Worm (Caenorhabditis elegans) whole organism, L1 larva: ENCODE results near the gene zhit-2.

Experiments
- C04F5.9 ChIP-seq: sonication (generic microtip); optimal IDR thresholded peaks from 2 replicates; lab custom pipeline; 2016; ENCODE audit warnings: missing genetic modification characterization, missing compliant biosample characterization
- C16A3.4 ChIP-seq: fragments of 150-350 bp; optimal IDR thresholded peaks from 2 replicates; lab custom pipeline; 2014; ENCODE audit warnings: missing biosample characterization, missing genetic modification characterization
- C34B4.2 ChIP-seq: sonication (generic microtip); optimal IDR thresholded peaks from 2 replicates; lab custom pipeline; 2017; ENCODE audit warnings: mild to moderate bottlenecking, missing genetic modification characterization, missing compliant biosample characterization
- aly-2 ChIP-seq: fragments of 150-350 bp; optimal IDR thresholded peaks from 2 replicates; lab custom pipeline; 2014; ENCODE audit warnings: missing biosample characterization, missing genetic modification characterization
- blmp-1 ChIP-seq: fragments of 150-350 bp; optimal IDR thresholded peaks from 2 replicates; lab custom pipeline; 2014; ENCODE audit warnings: missing biosample characterization, missing genetic modification characterization
- ceh-88 ChIP-seq: fragments of 200-800 bp; sonication (Bioruptor generic); IDR thresholded peaks from 2 replicates; pipeline ENCODE4 v1.3.6; 2022; ENCODE audit warnings: missing genetic modification characterization, missing compliant biosample characterization
- dpl-1 ChIP-seq, 3 experiments: fragments of 150-350 bp in 2 of 3; sonication (generic microtip) in 1 of 3; optimal IDR thresholded peaks; 2 replicates each; lab custom pipeline; 2014 to 2017; ENCODE audit warnings: missing biosample characterization in 3 of 3, missing genetic modification characterization in 3 of 3, missing genetic modification reagents in 3 of 3
- dsc-1 ChIP-seq: sonication (generic microtip); optimal IDR thresholded peaks from 2 replicates; lab custom pipeline; 2016; ENCODE audit warnings: mild to moderate bottlenecking, missing genetic modification characterization, missing compliant biosample characterization
- egl-13 ChIP-seq: sonication (generic microtip); optimal IDR thresholded peaks from 2 replicates; lab custom pipeline; 2016; ENCODE audit warnings: missing genotype, missing genetic modification reagents, missing genetic modification characterization, missing compliant biosample characterization
- elt-2 ChIP-seq: sonication (generic microtip); optimal IDR thresholded peaks from 2 replicates; lab custom pipeline; 2016; ENCODE audit warnings: missing genetic modification characterization, mild to moderate bottlenecking, inconsistent platforms, missing compliant biosample characterization, missing genetic modification reagents
- ets-5 ChIP-seq: fragments of 200-800 bp; sonication (Bioruptor generic); IDR thresholded peaks from 2 replicates; pipeline ENCODE4 v1.3.6; 2022; ENCODE audit warnings: missing genetic modification characterization, missing compliant biosample characterization
- fkh-10 ChIP-seq: sonication (generic microtip); optimal IDR thresholded peaks from 2 replicates; lab custom pipeline; 2017; ENCODE audit warnings: missing biosample characterization, missing genetic modification reagents, missing genetic modification characterization
- fkh-8 ChIP-seq: sonication (generic microtip); optimal IDR thresholded peaks from 2 replicates; lab custom pipeline; 2016; ENCODE audit warnings: mild to moderate bottlenecking, missing genetic modification characterization, missing compliant biosample characterization
- grh-1 ChIP-seq: fragments of 200-800 bp; sonication (Bioruptor generic); IDR thresholded peaks from 2 replicates; pipeline ENCODE4 v1.3.6; 2022; ENCODE audit warnings: missing genetic modification reagents, missing genetic modification characterization, missing compliant biosample characterization
- hlh-4 ChIP-seq: sonication (generic microtip); optimal IDR thresholded peaks from 2 replicates; lab custom pipeline; 2016; ENCODE audit warnings: mild to moderate bottlenecking, missing genetic modification characterization, missing compliant biosample characterization
- hpl-2 ChIP-seq: fragments of 150-350 bp; optimal IDR thresholded peaks from 2 replicates; lab custom pipeline; 2014; ENCODE audit warnings: missing biosample characterization, missing genetic modification reagents, missing genetic modification characterization
- irx-1 ChIP-seq: sonication (generic microtip); optimal IDR thresholded peaks from 2 replicates; lab custom pipeline; 2016; ENCODE audit warnings: missing genetic modification characterization, missing compliant biosample characterization
- jun-1 ChIP-seq: fragments of 150-350 bp; optimal IDR thresholded peaks from 2 replicates; lab custom pipeline; 2014; ENCODE audit warnings: missing biosample characterization, missing genetic modification reagents, missing genetic modification characterization
- lin-14 ChIP-seq: fragments of 200-800 bp; sonication (Bioruptor generic); optimal IDR thresholded peaks from 2 replicates; lab custom pipeline; 2018; ENCODE audit warnings: mild to moderate bottlenecking, missing genetic modification characterization, moderate library complexity, missing compliant biosample characterization
- lin-15B ChIP-seq: fragments of 150-350 bp; sonication (generic microtip); optimal IDR thresholded peaks from 3 replicates; lab custom pipeline; 2014; ENCODE audit warnings: missing biosample characterization, missing genetic modification characterization
- lin-35 ChIP-seq, 2 experiments: fragments of 150-350 bp; optimal IDR thresholded peaks; 2 replicates each; lab custom pipeline; 2014; ENCODE audit warnings: missing biosample characterization in 2 of 2, missing genetic modification characterization in 2 of 2, missing genetic modification reagents in 2 of 2
- lin-39 ChIP-seq: fragments of 150-350 bp; optimal IDR thresholded peaks from 2 replicates; lab custom pipeline; 2014; ENCODE audit warnings: missing biosample characterization, missing genetic modification reagents, missing genetic modification characterization
- lir-3 ChIP-seq: sonication (generic microtip); optimal IDR thresholded peaks from 2 replicates; lab custom pipeline; 2016; ENCODE audit warnings: mild to moderate bottlenecking, missing genetic modification characterization, moderate library complexity, missing compliant biosample characterization; ENCODE audit not compliant: poor library complexity
- lsy-2 ChIP-seq, 2 experiments: fragments of 150-350 bp; optimal IDR thresholded peaks; 2 replicates each; lab custom pipeline; 2014; ENCODE audit warnings: missing biosample characterization in 2 of 2, missing genetic modification characterization in 2 of 2
- mep-1 ChIP-seq: fragments of 150-350 bp; optimal IDR thresholded peaks from 2 replicates; lab custom pipeline; 2014; ENCODE audit warnings: missing biosample characterization, missing genetic modification characterization
- nhr-12 ChIP-seq: sonication (generic microtip); optimal IDR thresholded peaks from 2 replicates; lab custom pipeline; 2017; ENCODE audit warnings: missing biosample characterization, missing genetic modification characterization
- nhr-19 ChIP-seq: fragments of 200-800 bp; sonication (Bioruptor generic); conservative IDR thresholded peaks from 2 replicates; pipeline ENCODE4 v1.3.6; 2022; ENCODE audit warnings: missing genetic modification characterization, missing compliant biosample characterization
- nhr-20 ChIP-seq: sonication (generic microtip); optimal IDR thresholded peaks from 2 replicates; lab custom pipeline; 2016; ENCODE audit warnings: mild to moderate bottlenecking, missing genetic modification characterization, missing compliant biosample characterization
- nhr-237 ChIP-seq: fragments of 150-350 bp; optimal IDR thresholded peaks from 2 replicates; lab custom pipeline; 2014; ENCODE audit warnings: missing biosample characterization, missing genetic modification characterization
- nhr-28 ChIP-seq: fragments of 150-350 bp; optimal IDR thresholded peaks from 2 replicates; lab custom pipeline; 2014; ENCODE audit warnings: missing biosample characterization, missing genetic modification characterization
- nhr-47 ChIP-seq: sonication (generic microtip); optimal IDR thresholded peaks from 2 replicates; lab custom pipeline; 2016; ENCODE audit warnings: mild to moderate bottlenecking, missing genetic modification characterization, moderate library complexity, missing compliant biosample characterization
- nhr-76 ChIP-seq: sonication (generic microtip); optimal IDR thresholded peaks from 2 replicates; lab custom pipeline; 2017; ENCODE audit warnings: missing biosample characterization, missing genetic modification characterization
- nhr-77 ChIP-seq: fragments of 150-350 bp; optimal IDR thresholded peaks from 2 replicates; lab custom pipeline; 2014; ENCODE audit warnings: missing biosample characterization, missing genetic modification characterization
- nhr-85 ChIP-seq: sonication (generic microtip); peaks from one replicate; lab custom pipeline; 2016; ENCODE audit warnings: missing genetic modification characterization, inconsistent platforms, missing compliant biosample characterization
- nhr-90 ChIP-seq: sonication (generic microtip); optimal IDR thresholded peaks from 2 replicates; lab custom pipeline; 2016; ENCODE audit warnings: mild to moderate bottlenecking, missing genetic modification characterization, missing compliant biosample characterization; ENCODE audit not compliant: poor library complexity
- pag-3 ChIP-seq: sonication (generic microtip); optimal IDR thresholded peaks from 2 replicates; lab custom pipeline; 2017; ENCODE audit warnings: missing genetic modification characterization, mild to moderate bottlenecking, missing compliant biosample characterization, antibody characterized with exemption, borderline replicate concordance; ENCODE audit not compliant: insufficient read depth
- skn-1 ChIP-seq: fragments of 150-350 bp; optimal IDR thresholded peaks from 2 replicates; lab custom pipeline; 2014; ENCODE audit warnings: missing biosample characterization, missing genetic modification characterization
- sptf-1 ChIP-seq: fragments of 150-350 bp; optimal IDR thresholded peaks from 2 replicates; lab custom pipeline; 2014; ENCODE audit warnings: missing biosample characterization, missing genetic modification characterization
- sup-37 ChIP-seq: fragments of 200-800 bp; sonication (Bioruptor generic); optimal IDR thresholded peaks from 2 replicates; lab custom pipeline; 2018; ENCODE audit warnings: mild to moderate bottlenecking, missing genetic modification characterization, missing compliant biosample characterization
- tbx-2 ChIP-seq: sonication (generic microtip); optimal IDR thresholded peaks from 2 replicates; lab custom pipeline; 2016; ENCODE audit warnings: missing genetic modification characterization, missing compliant biosample characterization
- unc-130 ChIP-seq: fragments of 150-350 bp; optimal IDR thresholded peaks from 2 replicates; lab custom pipeline; 2017; ENCODE audit warnings: missing biosample characterization, missing genetic modification characterization, inconsistent platforms
- unc-30 ChIP-seq: sonication (generic microtip); optimal IDR thresholded peaks from 2 replicates; lab custom pipeline; 2017; ENCODE audit warnings: missing biosample characterization, missing genetic modification characterization
- unc-62 ChIP-seq: fragments of 150-350 bp; optimal IDR thresholded peaks from 2 replicates; lab custom pipeline; 2014; ENCODE audit warnings: missing biosample characterization, missing genetic modification reagents, missing genetic modification characterization
- unc-86 ChIP-seq: sonication (generic microtip); optimal IDR thresholded peaks from 2 replicates; lab custom pipeline; 2016; ENCODE audit warnings: missing genetic modification characterization, missing compliant biosample characterization
- xbp-1 ChIP-seq: sonication (generic microtip); optimal IDR thresholded peaks from 2 replicates; lab custom pipeline; 2016; ENCODE audit warnings: missing genetic modification characterization, missing compliant biosample characterization
- zag-1 ChIP-seq: fragments of 150-350 bp; optimal IDR thresholded peaks from 2 replicates; lab custom pipeline; 2014; ENCODE audit warnings: missing biosample characterization, missing genetic modification characterization
- zip-4 ChIP-seq: fragments of 200-800 bp; sonication (Bioruptor generic); optimal IDR thresholded peaks from 2 replicates; lab custom pipeline; 2018; ENCODE audit warnings: mild to moderate bottlenecking, missing genetic modification characterization, moderate library complexity, missing compliant biosample characterization
- ztf-11 ChIP-seq, 2 experiments: sonication (generic microtip); optimal IDR thresholded peaks; 2 replicates each; lab custom pipeline; 2016 to 2017; ENCODE audit warnings: missing genetic modification characterization in 2 of 2, missing biosample characterization in 1 of 2, missing compliant biosample characterization in 1 of 2
- ztf-4 ChIP-seq: fragments of 150-350 bp; optimal IDR thresholded peaks from 2 replicates; lab custom pipeline; 2014; ENCODE audit warnings: missing biosample characterization, missing genetic modification characterization

Gene zhit-2

ce11 chrIII:4220864-4221263, 23.3 kb downstream of the zhit-2 start (continued):
- no peak for TF ChIP-seq grh-1 (GFP tag; lab: Robert Waterston, UW)
- TF ChIP-seq ztf-11 (tag; optimal IDR thresholded peaks at IDR 0.05; lab: Kevin White, UChicago): no peak
- TF ChIP-seq xbp-1 (tag; lab: Kevin White, UChicago): no peak
- TF ChIP-seq blmp-1 (tag; lab: Kevin White, UChicago): no peak
- no peak for TF ChIP-seq lin-15B
- TF ChIP-seq nhr-19: no peak
- TF ChIP-seq nhr-237 (tag; lab: Kevin White, UChicago): no peak
- peak; percentile 24 for TF ChIP-seq ztf-4 (tag; lab: Kevin White, UChicago)
- no peak for TF ChIP-seq unc-86 (tag; lab: Kevin White, UChicago)
- TF ChIP-seq lin-14 (GFP tag; lab: Kevin White, UChicago): no peak
- no peak for TF ChIP-seq ets-5 (GFP tag; lab: Robert Waterston, UW)
- TF ChIP-seq tbx-2 (tag; lab: Kevin White, UChicago): no peak
- no peak for TF ChIP-seq C34B4.2 (tag; lab: Kevin White, UChicago)
- TF ChIP-seq lin-39: no peak
- no peak for TF ChIP-seq unc-130 (tag; lab: Kevin White, UChicago)
- TF ChIP-seq irx-1 (tag; lab: Kevin White, UChicago): no peak
- TF ChIP-seq nhr-77 (tag; lab: Kevin White, UChicago): no peak
- TF ChIP-seq C04F5.9 (tag; lab: Kevin White, UChicago): no peak
- no peak for TF ChIP-seq hpl-2 (GFP tag; lab: Kevin White, UChicago)
- TF ChIP-seq nhr-12 (tag; lab: Kevin White, UChicago): no peak
- peak; percentile 60 for TF ChIP-seq nhr-47
- TF ChIP-seq jun-1 (tag; lab: Kevin White, UChicago): no peak
- TF ChIP-seq skn-1 (tag; lab: Kevin White, UChicago): no peak
- no peak for TF ChIP-seq nhr-90 (tag; lab: Kevin White, UChicago)
- no peak for TF ChIP-seq mep-1 (tag; lab: Kevin White, UChicago)
- TF ChIP-seq zag-1 (tag; lab: Kevin White, UChicago): no peak
- TF ChIP-seq lir-3 (tag; lab: Kevin White, UChicago): no peak
- TF ChIP-seq nhr-85 (tag; lab: Kevin White, UChicago): no peak
- TF ChIP-seq zip-4 (GFP tag; lab: Kevin White, UChicago): no peak
- no peak for TF ChIP-seq unc-30 (tag; lab: Kevin White, UChicago)

ce11 chrIII:4210661-4211060, 33.5 kb downstream of the zhit-2 start:
- TF ChIP-seq pag-3 (tag; lab: Kevin White, UChicago): no peak
- TF ChIP-seq nhr-47: no peak
- no peak for TF ChIP-seq unc-62 (GFP tag; lab: Kevin White, UChicago)
- no peak for TF ChIP-seq fkh-8 (tag; lab: Kevin White, UChicago)
- no peak for TF ChIP-seq mep-1 (tag; lab: Kevin White, UChicago)
- no peak for TF ChIP-seq fkh-10 (GFP tag; lab: Kevin White, UChicago)
- no peak for TF ChIP-seq nhr-20 (tag; lab: Kevin White, UChicago)
- no peak for TF ChIP-seq sup-37 (GFP tag; lab: Kevin White, UChicago)
- no peak for TF ChIP-seq C34B4.2 (tag; lab: Kevin White, UChicago)
- no peak for TF ChIP-seq C16A3.4 (tag; lab: Kevin White, UChicago)
- no peak for TF ChIP-seq nhr-28 (tag; lab: Kevin White, UChicago)
- no peak for TF ChIP-seq lin-35 (GFP tag; optimal IDR thresholded peaks at IDR 0.05; lab: Kevin White, UChicago)
- TF ChIP-seq ztf-4 (tag; lab: Kevin White, UChicago): no peak

- TF ChIP-seq lin-14 (GFP tag; lab: Kevin White, UChicago) (no peak), zag-1 (tag; lab: Kevin White, UChicago) (no peak), tbx-2 (tag; lab: Kevin White, UChicago) (no peak), aly-2 (tag; lab: Kevin White, UChicago) (no peak), nhr-20 (tag; lab: Kevin White, UChicago) (no peak), lin-15B (no peak), ceh-88 (GFP tag; lab: Robert Waterston, UW) (no peak), lsy-2 (tag; optimal IDR thresholded peaks at IDR 0.05; lab: Kevin White, UChicago) (no peak), elt-2 (tag; lab: Kevin White, UChicago) (no peak), dsc-1 (no peak), hlh-4 (tag; lab: Kevin White, UChicago) (no peak), egl-13 (tag; lab: Kevin White, UChicago) (no peak), dpl-1 (GFP tag; optimal IDR thresholded peaks at IDR 0.05; lab: Kevin White, UChicago) (no peak), nhr-76 (tag; lab: Kevin White, UChicago) (no peak), sptf-1 (tag; lab: Kevin White, UChicago) (no peak)
Observed at ce11 chrIII:4209188-4209587, 35.0 kb downstream of the zhit-2 start, which contains the start of gene phlp-2. TSS of gene phlp-2 (plus strand) at chrIII:4209488.
